Worm (Caenorhabditis elegans): ENCODE results near the gene osm-3.

osm-3 gene

DNA sequence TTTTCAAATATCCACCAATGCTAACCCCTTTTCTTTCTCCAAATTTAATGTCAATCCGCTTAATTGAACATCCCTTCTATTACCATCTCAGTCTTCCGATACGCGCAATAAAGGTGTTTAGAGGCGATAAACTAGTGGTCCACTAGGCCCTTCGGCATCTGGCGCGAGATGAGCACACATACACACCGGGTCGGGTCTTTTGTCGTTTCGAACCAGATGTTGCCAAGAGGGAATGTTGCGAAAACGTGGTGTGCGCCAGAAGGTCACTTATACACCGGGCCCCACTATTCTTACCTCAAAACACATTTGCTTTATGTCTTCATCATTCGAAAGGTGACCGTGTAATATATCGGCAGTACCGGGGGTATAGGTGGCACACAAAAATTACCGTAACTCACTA is 43.2 kb upstream of the osm-3 start:
- no peak for TF ChIP-seq egl-27 (tag; optimal IDR thresholded peaks at IDR 0.05)
- no peak for TF ChIP-seq F13H6.1 (tag; optimal IDR thresholded peaks at IDR 0.05)
- no peak for TF ChIP-seq gmeb-1 (tag; optimal IDR thresholded peaks at IDR 0.05)
- no peak for TF ChIP-seq unc-55 (GFP tag; optimal IDR thresholded peaks at IDR 0.05)
- no peak for TF ChIP-seq mab-5 (tag; optimal IDR thresholded peaks at IDR 0.05)
- no peak for TF ChIP-seq nhr-237 (tag; optimal IDR thresholded peaks at IDR 0.05)
- TF ChIP-seq ceh-82 (tag; optimal IDR thresholded peaks at IDR 0.05), result no peak
- no peak for TF ChIP-seq ztf-11 (tag; optimal IDR thresholded peaks at IDR 0.05)
- TF ChIP-seq lin-11 (tag; optimal IDR thresholded peaks at IDR 0.05), result no peak

DNA sequence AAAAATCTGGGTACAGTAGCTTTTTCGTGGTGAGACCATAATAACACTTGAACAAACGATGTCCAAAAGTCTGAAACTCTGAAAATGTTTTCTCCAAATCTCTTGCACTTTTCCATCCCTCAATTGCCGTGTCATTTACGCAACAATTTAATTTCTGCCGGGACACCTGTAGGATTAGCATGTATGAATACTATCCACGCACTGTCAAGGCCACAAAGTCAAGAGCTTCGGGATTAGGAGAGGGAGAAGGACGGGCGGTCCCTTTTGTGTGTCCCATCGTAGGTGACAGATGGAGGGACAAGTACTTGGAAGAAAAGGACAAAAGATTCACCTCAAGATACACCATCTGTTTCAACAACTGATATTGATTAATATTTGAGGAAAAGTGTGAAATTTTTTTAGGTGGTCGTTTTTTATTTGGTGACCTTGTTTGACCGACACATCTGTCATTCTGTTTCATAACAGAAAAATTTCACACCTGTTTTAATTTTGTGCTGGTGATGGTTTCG is 42.2 kb upstream of the osm-3 start:
- no peak for TF ChIP-seq nhr-237 (tag; optimal IDR thresholded peaks at IDR 0.05)

DNA sequence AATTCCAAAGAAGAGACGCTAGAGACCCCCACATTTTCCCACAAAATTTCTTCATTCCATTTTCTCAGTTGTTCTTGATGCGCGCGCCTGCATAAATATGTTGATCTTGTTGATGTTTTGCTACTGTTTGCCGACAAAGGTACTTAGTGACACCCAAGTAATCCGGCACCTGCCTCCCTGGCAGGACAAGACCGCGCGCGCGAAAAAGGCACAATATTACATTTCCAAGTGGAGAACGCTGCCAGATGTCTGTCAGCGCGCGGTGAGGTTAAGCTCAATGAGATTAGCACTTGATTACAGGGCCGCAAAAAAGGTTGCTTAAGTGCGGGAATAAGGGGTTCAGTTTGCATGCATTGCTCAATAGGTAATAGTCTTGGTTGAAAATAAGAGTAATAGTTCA is 40.8 kb upstream of the osm-3 start:
- TF ChIP-seq ztf-11 (tag; optimal IDR thresholded peaks at IDR 0.05), result no peak
- TF ChIP-seq snpc-4 (tag; optimal IDR thresholded peaks at IDR 0.05), result no peak
- TF ChIP-seq sma-9 (GFP tag; optimal IDR thresholded peaks at IDR 0.05), result no peak
- no peak for TF ChIP-seq sma-9 (tag; optimal IDR thresholded peaks at IDR 0.05)

DNA sequence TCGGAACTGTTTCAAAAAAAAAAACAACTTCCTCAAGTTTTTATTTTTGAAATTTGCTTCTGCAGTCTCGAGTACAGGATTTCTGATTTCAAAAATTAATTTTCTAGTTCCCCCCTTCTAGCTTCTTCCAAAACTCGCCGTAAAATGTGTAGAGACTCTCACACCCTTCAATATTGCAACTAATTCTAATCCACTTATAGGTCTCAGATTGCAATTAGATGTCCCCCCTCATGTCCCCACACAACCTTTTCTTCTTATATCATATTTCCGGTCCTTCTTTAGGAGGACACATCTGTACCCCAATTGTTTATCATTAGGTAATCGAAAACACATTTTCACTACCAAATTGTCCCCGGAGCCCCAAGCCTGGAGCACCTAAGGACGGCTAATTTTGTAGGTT is 39.6 kb upstream of the osm-3 start:
- TF ChIP-seq ceh-16 (tag; optimal IDR thresholded peaks at IDR 0.05), result no peak
- no peak for TF ChIP-seq sma-9 (GFP tag; optimal IDR thresholded peaks at IDR 0.05)
- no peak for TF ChIP-seq sma-9 (tag; optimal IDR thresholded peaks at IDR 0.05)
- TF ChIP-seq nhr-77 (tag; optimal IDR thresholded peaks at IDR 0.05), result no peak
- no peak for TF ChIP-seq gmeb-1 (tag; optimal IDR thresholded peaks at IDR 0.05)
- TF ChIP-seq nhr-10 (tag; optimal IDR thresholded peaks at IDR 0.05), result no peak
- TF ChIP-seq sem-4 (tag; optimal IDR thresholded peaks at IDR 0.05), result no peak
- no peak for TF ChIP-seq lin-39 (tag; optimal IDR thresholded peaks at IDR 0.05)
- TF ChIP-seq nhr-6 (tag; optimal IDR thresholded peaks at IDR 0.05), result no peak

DNA sequence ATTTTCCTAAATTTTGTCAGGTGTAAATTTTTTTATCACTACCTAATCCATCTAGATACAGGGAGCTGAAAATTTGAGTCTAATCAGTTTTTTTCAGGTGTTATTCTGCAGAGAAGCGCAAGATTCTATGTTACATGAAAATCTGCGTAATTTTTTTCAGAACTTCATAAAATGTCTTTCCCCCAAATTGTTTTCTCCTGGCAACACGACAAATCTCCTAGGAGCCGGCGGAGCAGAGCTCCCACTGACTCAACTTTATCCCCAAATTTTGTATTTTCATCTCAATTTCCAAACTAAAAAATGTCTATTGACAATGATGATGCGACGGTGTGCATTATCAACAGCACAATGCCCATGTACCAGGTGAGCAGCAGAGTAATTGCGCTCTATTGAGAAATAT is 38.6 kb upstream of the osm-3 start, which contains the start of gene F28F9.2:
Gene F28F9.2 (plus strand): TSS at position 301 of the 400 bp plus-strand sequence.
- TF ChIP-seq mbf-1 (tag; optimal IDR thresholded peaks at IDR 0.05) (no peak), nhr-21 (tag; optimal IDR thresholded peaks at IDR 0.05) (no peak), nhr-6 (tag; optimal IDR thresholded peaks at IDR 0.05) (no peak), nhr-10 (tag; optimal IDR thresholded peaks at IDR 0.05) (no peak), F13H6.1 (tag; optimal IDR thresholded peaks at IDR 0.05) (no peak), ceh-82 (tag; optimal IDR thresholded peaks at IDR 0.05) (no peak), snpc-4 (tag; optimal IDR thresholded peaks at IDR 0.05) (no peak), skn-1 (tag; optimal IDR thresholded peaks at IDR 0.05) (no peak), nhr-12 (tag; optimal IDR thresholded peaks at IDR 0.05) (no peak), alr-1 (tag; optimal IDR thresholded peaks at IDR 0.05) (no peak), lin-11 (tag; optimal IDR thresholded peaks at IDR 0.05) (no peak)

DNA sequence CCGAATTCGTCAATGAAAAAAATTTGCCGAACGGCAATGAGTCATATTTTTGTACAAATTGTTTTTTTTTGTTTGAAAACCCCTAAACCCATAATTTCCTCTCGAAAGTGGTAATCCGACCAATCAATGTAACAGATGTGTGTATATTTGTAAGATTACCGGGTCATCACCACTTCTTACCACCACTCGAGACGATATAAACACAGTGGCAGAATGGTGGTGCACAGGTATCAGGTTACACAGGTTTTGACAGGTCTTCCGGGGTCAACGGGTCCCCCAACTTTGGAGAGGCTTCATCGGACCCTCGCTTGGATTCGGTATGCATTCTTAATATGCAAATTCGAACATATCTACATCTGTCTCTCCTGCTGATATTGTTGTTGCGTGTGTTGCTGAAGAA is 37.8 kb upstream of the osm-3 start:
- TF ChIP-seq nhr-23 (tag; optimal IDR thresholded peaks at IDR 0.05) (no peak), zag-1 (tag; optimal IDR thresholded peaks at IDR 0.05) (no peak), ama-1 (optimal IDR thresholded peaks at IDR 0.05) (no peak), peb-1 (tag; optimal IDR thresholded peaks at IDR 0.05) (no peak), sma-9 (GFP tag; optimal IDR thresholded peaks at IDR 0.05) (no peak), sma-9 (tag; optimal IDR thresholded peaks at IDR 0.05) (no peak), elt-3 (tag; optimal IDR thresholded peaks at IDR 0.05) (no peak), unc-39 (tag; optimal IDR thresholded peaks at IDR 0.05) (no peak), gmeb-1 (tag; optimal IDR thresholded peaks at IDR 0.05) (no peak), nhr-25 (tag; optimal IDR thresholded peaks at IDR 0.05) (no peak), ztf-4 (tag; optimal IDR thresholded peaks at IDR 0.05) (no peak), ceh-82 (tag; optimal IDR thresholded peaks at IDR 0.05) (no peak), mab-5 (tag; optimal IDR thresholded peaks at IDR 0.05) (no peak), ztf-1 (GFP tag; conservative IDR thresholded peaks at IDR 0.05) (no peak), fos-1 (tag; optimal IDR thresholded peaks at IDR 0.05) (no peak), aly-2 (tag; optimal IDR thresholded peaks at IDR 0.05) (no peak), ztf-11 (tag; optimal IDR thresholded peaks at IDR 0.05) (no peak)
